Fruit fly (Drosophila melanogaster) whole organism: ENCODE data around the gene dop.

ENCODE experiments used
- CG8478 ChIP-seq: fragments of >200 bp; optimal IDR thresholded peaks from 2 replicates; lab custom pipeline; 2018; ENCODE audit warnings: inconsistent platforms
- EcR ChIP-seq, 2 experiments: fragments of >200 bp; optimal IDR thresholded peaks; 2 replicates each; lab custom pipeline; 2017; ENCODE audit warnings: missing biosample characterization in 2 of 2, missing genetic modification characterization in 2 of 2, missing genetic modification reagents in 2 of 2

- no peak for TF ChIP-seq EcR (GFP tag; optimal IDR thresholded peaks at IDR 0.05; lab: Kevin White, UChicago)
- TF ChIP-seq CG8478 (lab: Kevin White, UChicago): no peak
Observed at dm6 chr3L:15531423-15532325, 34.1 kb upstream of the dop start, which contains the start of gene CG43248.
